1 fruit fly cellular context compared by ENCODE assay signal in genomic region chr3L:11587720-11588580, dm6.
TF ChIP-seq lines count a peak whose summit lies in the region.

Gene rt, minus strand, starts transcription at chr3L:11587770.

TF ChIP-seq in whole organism, embryonic, 481 proteins besides CTCF, POLR2A, EP300 and RAD21 (continued from another document and continues in another):
- TF ChIP-seq h (optimal IDR thresholded peaks at IDR 0.05; lab: Kevin White, UChicago) (no peak), tna (GFP tag; IDR thresholded peaks at IDR 0.05; lab: Robert Waterston, UW; ENCODE audit: partially characterized antibody) (no peak), Dref (GFP tag; IDR thresholded peaks at IDR 0.05; lab: Robert Waterston, UW) (no peak), wdn (GFP tag; IDR thresholded peaks at IDR 0.05; lab: Robert Waterston, UW) (no peak), sc (optimal IDR thresholded peaks at IDR 0.05; lab: Kevin White, UChicago) (no peak), sc (GFP tag; optimal IDR thresholded peaks at IDR 0.05; lab: Kevin White, UChicago) (peak; percentile 47), hth (optimal IDR thresholded peaks at IDR 0.05; lab: Kevin White, UChicago) (no peak), CG1233 (GFP tag; optimal IDR thresholded peaks at IDR 0.05; lab: Kevin White, UChicago) (peak; percentile 22), PHDP (tag; optimal IDR thresholded peaks at IDR 0.05; lab: Kevin White, UChicago) (peak; percentile 41), sqz (GFP tag; optimal IDR thresholded peaks at IDR 0.05; lab: Kevin White, UChicago) (peak; percentile 31), Sry-β (GFP tag; optimal IDR thresholded peaks at IDR 0.05; lab: Kevin White, UChicago) (peak; percentile 85), Atf6 (GFP tag; IDR thresholded peaks at IDR 0.05; lab: Robert Waterston, UW) (no peak), CG7556 (GFP tag; optimal IDR thresholded peaks at IDR 0.05; lab: Kevin White, UChicago) (peak; percentile 58), CG13894 (tag; optimal IDR thresholded peaks at IDR 0.05; lab: Kevin White, UChicago) (no peak), seq (GFP tag; IDR thresholded peaks at IDR 0.05; lab: Robert Waterston, UW) (no peak), ham (GFP tag; IDR thresholded peaks at IDR 0.05; lab: Robert Waterston, UW) (no peak), kay (GFP tag; optimal IDR thresholded peaks at IDR 0.05; lab: Kevin White, UChicago) (no peak), Atf3 (GFP tag; optimal IDR thresholded peaks at IDR 0.05; lab: Kevin White, UChicago) (peak; percentile 2), br (optimal IDR thresholded peaks at IDR 0.05; lab: Kevin White, UChicago) (no peak), Dek (tag; optimal IDR thresholded peaks at IDR 0.05; lab: Kevin White, UChicago) (no peak), stwl (tag; optimal IDR thresholded peaks at IDR 0.05; lab: Kevin White, UChicago) (peak; percentile 31), crol (GFP tag; IDR thresholded peaks at IDR 0.05; lab: Robert Waterston, UW) (no peak), Mes4 (GFP tag; optimal IDR thresholded peaks at IDR 0.05; lab: Kevin White, UChicago) (no peak), CG15696 (tag; optimal IDR thresholded peaks at IDR 0.05; lab: Kevin White, UChicago) (peak; percentile 56), da (GFP tag; optimal IDR thresholded peaks at IDR 0.05; lab: Kevin White, UChicago) (no peak), CG17568 (GFP tag; optimal IDR thresholded peaks at IDR 0.05; lab: Kevin White, UChicago) (no peak), lab (GFP tag; optimal IDR thresholded peaks at IDR 0.05; lab: Kevin White, UChicago) (peak; percentile 15), CG8478 (optimal IDR thresholded peaks at IDR 0.05; lab: Kevin White, UChicago) (no peak), HLH3B (GFP tag; IDR thresholded peaks at IDR 0.05; lab: Robert Waterston, UW) (peak; percentile 43; the same call in 1 of the 2 replicates), Xrp1 (GFP tag; IDR thresholded peaks at IDR 0.05; lab: Robert Waterston, UW) (peak; percentile 75), Hand (GFP tag; optimal IDR thresholded peaks at IDR 0.05; lab: Kevin White, UChicago) (no peak), z (GFP tag; IDR thresholded peaks at IDR 0.05; lab: Robert Waterston, UW) (no peak), CG12769 (tag; optimal IDR thresholded peaks at IDR 0.05; lab: Kevin White, UChicago) (no peak), CG7271 (tag; optimal IDR thresholded peaks at IDR 0.05; lab: Kevin White, UChicago) (no peak), sens (GFP tag; lab: Kevin White, UChicago) (peak; percentile 95), Drgx (GFP tag; IDR thresholded peaks at IDR 0.05; lab: Robert Waterston, UW) (peak; percentile 77), Oli (tag; optimal IDR thresholded peaks at IDR 0.05; lab: Kevin White, UChicago) (peak; percentile 66), CG2202 (tag; optimal IDR thresholded peaks at IDR 0.05; lab: Kevin White, UChicago) (peak; percentile 55), CG7928 (GFP tag; optimal IDR thresholded peaks at IDR 0.05; lab: Kevin White, UChicago) (no peak), schlank (tag; optimal IDR thresholded peaks at IDR 0.05; lab: Kevin White, UChicago) (no peak), vnd (GFP tag; IDR thresholded peaks at IDR 0.05; lab: Robert Waterston, UW; ENCODE audit: partially characterized antibody) (no peak), Hr3 (GFP tag; optimal IDR thresholded peaks at IDR 0.05; lab: Kevin White, UChicago) (no peak), Max (GFP tag; optimal IDR thresholded peaks at IDR 0.05; lab: Kevin White, UChicago) (peak; percentile 29), CG10654 (GFP tag; optimal IDR thresholded peaks at IDR 0.05; lab: Kevin White, UChicago) (peak; percentile 4), Fer2 (tag; optimal IDR thresholded peaks at IDR 0.05; lab: Kevin White, UChicago) (no peak), tgo (GFP tag; IDR thresholded peaks at IDR 0.05; lab: Robert Waterston, UW) (no peak), lbe (GFP tag; optimal IDR thresholded peaks at IDR 0.05; lab: Kevin White, UChicago) (peak; percentile 26), CG1024 (GFP tag; IDR thresholded peaks at IDR 0.05; lab: Robert Waterston, UW) (0 out of 2 replicates have a peak, but pooled peaks have one; percentile 36), CG7963 (GFP tag; IDR thresholded peaks at IDR 0.05; lab: Robert Waterston, UW; ENCODE audit: partially characterized antibody) (no peak), CG2889 (GFP tag; IDR thresholded peaks at IDR 0.05; lab: Robert Waterston, UW) (no peak), Dfd (GFP tag; optimal IDR thresholded peaks at IDR 0.05; lab: Kevin White, UChicago) (no peak), NK7.1 (GFP tag; optimal IDR thresholded peaks at IDR 0.05; lab: Kevin White, UChicago) (no peak), crc (GFP tag; optimal IDR thresholded peaks at IDR 0.05; lab: Kevin White, UChicago) (no peak), exex (tag; optimal IDR thresholded peaks at IDR 0.05; lab: Kevin White, UChicago) (no peak), Oaz (GFP tag; IDR thresholded peaks at IDR 0.05; lab: Robert Waterston, UW) (no peak), mld (GFP tag; IDR thresholded peaks at IDR 0.05; lab: Robert Waterston, UW; ENCODE audit: partially characterized antibody) (no peak), CG4730 (GFP tag; IDR thresholded peaks at IDR 0.05; lab: Robert Waterston, UW) (no peak), prd (optimal IDR thresholded peaks at IDR 0.05; lab: Kevin White, UChicago) (no peak), prd (GFP tag; IDR thresholded peaks at IDR 0.05; lab: Robert Waterston, UW) (peak; percentile 61; the same call in 2 of the 3 replicates), CG2712 (tag; optimal IDR thresholded peaks at IDR 0.05; lab: Kevin White, UChicago) (peak; percentile 84), ato (GFP tag; IDR thresholded peaks at IDR 0.05; lab: Robert Waterston, UW; ENCODE audit: partially characterized antibody) (no peak; the same call in 1 of the 2 replicates), H15 (GFP tag; IDR thresholded peaks at IDR 0.05; lab: Robert Waterston, UW) (no peak), maf-S (GFP tag; optimal IDR thresholded peaks at IDR 0.05; lab: Kevin White, UChicago) (no peak), CG31388 (GFP tag; optimal IDR thresholded peaks at IDR 0.05; lab: Kevin White, UChicago) (no peak), HLHmδ (GFP tag; optimal IDR thresholded peaks at IDR 0.05; lab: Kevin White, UChicago) (no peak), tin (GFP tag; optimal IDR thresholded peaks at IDR 0.05; lab: Kevin White, UChicago) (peak; percentile 34), danr (GFP tag; IDR thresholded peaks at IDR 0.05; lab: Robert Waterston, UW) (no peak), row (GFP tag; IDR thresholded peaks at IDR 0.05; lab: Robert Waterston, UW) (peak; percentile 88), corto (GFP tag; optimal IDR thresholded peaks at IDR 0.05; lab: Kevin White, UChicago) (no peak), Bteb2 (GFP tag; optimal IDR thresholded peaks at IDR 0.05; lab: Kevin White, UChicago) (no peak), lilli (GFP tag; optimal IDR thresholded peaks at IDR 0.05; lab: Kevin White, UChicago) (peak; percentile 47), CG14965 (GFP tag; optimal IDR thresholded peaks at IDR 0.05; lab: Kevin White, UChicago; ENCODE audit: borderline replicate concordance) (no peak), peb (GFP tag; IDR thresholded peaks at IDR 0.05; lab: Robert Waterston, UW) (peak; percentile 45; the same call in 1 of the 2 replicates), gem (tag; optimal IDR thresholded peaks at IDR 0.05; lab: Kevin White, UChicago) (peak; percentile 79), gsb-n (tag; optimal IDR thresholded peaks at IDR 0.05; lab: Kevin White, UChicago) (peak; percentile 60), slou (GFP tag; optimal IDR thresholded peaks at IDR 0.05; lab: Kevin White, UChicago) (no peak), CG15601 (tag; optimal IDR thresholded peaks at IDR 0.05; lab: Kevin White, UChicago) (peak; percentile 53), bsh (GFP tag; optimal IDR thresholded peaks at IDR 0.05; lab: Kevin White, UChicago) (peak; percentile 52 to 77), Xbp1 (GFP tag; optimal IDR thresholded peaks at IDR 0.05; lab: Kevin White, UChicago) (peak; percentile 52), CG4820 (GFP tag; optimal IDR thresholded peaks at IDR 0.05; lab: Kevin White, UChicago) (peak; percentile 48), pan (optimal IDR thresholded peaks at IDR 0.05; lab: Kevin White, UChicago) (no peak), pan (GFP tag; optimal IDR thresholded peaks at IDR 0.05 in 1 of 2, IDR thresholded peaks at IDR 0.05 in 1 of 2) (no peak), CG18262 (tag; optimal IDR thresholded peaks at IDR 0.05; lab: Kevin White, UChicago) (peak; percentile 80), CG11560 (tag; IDR thresholded peaks at IDR 0.05; lab: Robert Waterston, UW) (no peak), Adf1 (GFP tag; IDR thresholded peaks at IDR 0.05; lab: Robert Waterston, UW) (0 out of 2 replicates have a peak, but pooled peaks have one; percentile 20), Bdp1 (GFP tag; optimal IDR thresholded peaks at IDR 0.05; lab: Kevin White, UChicago) (no peak), CG16863 (GFP tag; optimal IDR thresholded peaks at IDR 0.05; lab: Kevin White, UChicago) (peak; percentile 38), CG13287 (GFP tag; IDR thresholded peaks at IDR 0.05; lab: Robert Waterston, UW; ENCODE audit: partially characterized antibody) (no peak), CG17912 (GFP tag; optimal IDR thresholded peaks at IDR 0.05; lab: Kevin White, UChicago) (no peak), tap (tag; optimal IDR thresholded peaks at IDR 0.05; lab: Kevin White, UChicago) (peak; percentile 27), tup (GFP tag; optimal IDR thresholded peaks at IDR 0.05; lab: Kevin White, UChicago) (no peak), CG13624 (GFP tag; optimal IDR thresholded peaks at IDR 0.05; lab: Kevin White, UChicago) (peak; percentile 26), pb (GFP tag; optimal IDR thresholded peaks at IDR 0.05; lab: Kevin White, UChicago) (no peak), CG16813 (GFP tag; IDR thresholded peaks at IDR 0.05; lab: Robert Waterston, UW; ENCODE audit: partially characterized antibody) (no peak), ttk (GFP tag; IDR thresholded peaks at IDR 0.05; lab: Robert Waterston, UW) (no peak), CG17612 (GFP tag; IDR thresholded peaks at IDR 0.05; lab: Robert Waterston, UW) (no peak), ssp (GFP tag; IDR thresholded peaks at IDR 0.05; lab: Robert Waterston, UW) (no peak), vvl (GFP tag; IDR thresholded peaks at IDR 0.05; lab: Robert Waterston, UW) (no peak), CG10979 (tag; optimal IDR thresholded peaks at IDR 0.05; lab: Kevin White, UChicago) (peak; percentile 81), Fer3 (tag; optimal IDR thresholded peaks at IDR 0.05; lab: Kevin White, UChicago) (peak; percentile 22), CG14050 (GFP tag; IDR thresholded peaks at IDR 0.05; lab: Robert Waterston, UW) (no peak), en (GFP tag; optimal IDR thresholded peaks at IDR 0.05; lab: Kevin White, UChicago) (no peak), kni (GFP tag; optimal IDR thresholded peaks at IDR 0.05; lab: Kevin White, UChicago) (peak; percentile 40), psq (GFP tag; optimal IDR thresholded peaks at IDR 0.05; lab: Kevin White, UChicago) (peak; percentile 9), Doc3 (GFP tag; IDR thresholded peaks at IDR 0.05; lab: Robert Waterston, UW; ENCODE audit: partially characterized antibody) (no peak), Dad (GFP tag; optimal IDR thresholded peaks at IDR 0.05; lab: Kevin White, UChicago) (no peak), CG5953 (GFP tag; IDR thresholded peaks at IDR 0.05; lab: Robert Waterston, UW) (peak; percentile 37; the same call in 1 of the 2 replicates), Rx (GFP tag; IDR thresholded peaks at IDR 0.05; lab: Robert Waterston, UW) (no peak; the same call in 1 of the 2 replicates), CG1529 (GFP tag; optimal IDR thresholded peaks at IDR 0.05; lab: Kevin White, UChicago) (peak; percentile 56), CG3995 (GFP tag; optimal IDR thresholded peaks at IDR 0.05; lab: Kevin White, UChicago) (no peak), Abd-B (GFP tag; optimal IDR thresholded peaks at IDR 0.05; lab: Kevin White, UChicago) (no peak), so (GFP tag; IDR thresholded peaks at IDR 0.05; lab: Robert Waterston, UW) (no peak), Scr (GFP tag; IDR thresholded peaks at IDR 0.05; lab: Robert Waterston, UW; ENCODE audit: partially characterized antibody) (no peak), dan (GFP tag; IDR thresholded peaks at IDR 0.05; lab: Robert Waterston, UW) (no peak), chn (GFP tag; optimal IDR thresholded peaks at IDR 0.05; lab: Kevin White, UChicago) (peak; percentile 55), Meics (GFP tag; optimal IDR thresholded peaks at IDR 0.05; lab: Kevin White, UChicago) (peak; percentile 29), CG9437 (GFP tag; optimal IDR thresholded peaks at IDR 0.05; lab: Kevin White, UChicago) (peak; percentile 21), CG10147 (GFP tag; optimal IDR thresholded peaks at IDR 0.05; lab: Kevin White, UChicago) (no peak), Sin3A (optimal IDR thresholded peaks at IDR 0.05; lab: Kevin White, UChicago) (no peak), zen (tag; optimal IDR thresholded peaks at IDR 0.05; lab: Kevin White, UChicago) (peak; percentile 6), Myb (GFP tag; optimal IDR thresholded peaks at IDR 0.05; lab: Kevin White, UChicago) (no peak), bab2 (GFP tag; optimal IDR thresholded peaks at IDR 0.05; lab: Kevin White, UChicago) (peak; percentile 14), al (GFP tag; IDR thresholded peaks at IDR 0.05; lab: Robert Waterston, UW) (peak; percentile 38; the same call in 1 of the 2 replicates), vfl (GFP tag; optimal IDR thresholded peaks at IDR 0.05; lab: Kevin White, UChicago) (no peak), dpn (GFP tag; optimal IDR thresholded peaks at IDR 0.05; lab: Kevin White, UChicago) (peak in 1 of 2 experiments; percentile 40), ranshi (GFP tag; IDR thresholded peaks at IDR 0.05; lab: Robert Waterston, UW) (no peak; the same call in 1 of the 2 replicates), CG16815 (GFP tag; optimal IDR thresholded peaks at IDR 0.05; lab: Kevin White, UChicago) (peak; percentile 56), CG10959 (GFP tag; IDR thresholded peaks at IDR 0.05; lab: Robert Waterston, UW) (0 out of 2 replicates have a peak, but pooled peaks have one; percentile 33), Dbx (GFP tag; IDR thresholded peaks at IDR 0.05; lab: Robert Waterston, UW) (no peak), Hr39 (optimal IDR thresholded peaks at IDR 0.05; lab: Kevin White, UChicago) (no peak), CG14860 (GFP tag; IDR thresholded peaks at IDR 0.05; lab: Robert Waterston, UW; ENCODE audit: partially characterized antibody) (0 out of 3 replicates have a peak, but pooled peaks have one; percentile 30), ewg (GFP tag; optimal IDR thresholded peaks at IDR 0.05; lab: Kevin White, UChicago) (peak; percentile 72), CG3726 (GFP tag; IDR thresholded peaks at IDR 0.05; lab: Robert Waterston, UW) (0 out of 3 replicates have a peak, but pooled peaks have one; percentile 19), her (GFP tag; optimal IDR thresholded peaks at IDR 0.05; lab: Kevin White, UChicago) (no peak)
